Worm (Caenorhabditis elegans) whole organism, young adult: ENCODE data around the gene lact-1.

Experiments
- F49E8.2 ChIP-seq: sonication (generic microtip); optimal IDR thresholded peaks from 3 replicates; lab custom pipeline; 2017; ENCODE audit warnings: missing genetic modification characterization, mild to moderate bottlenecking, missing compliant biosample characterization, antibody characterized with exemption, moderate library complexity; ENCODE audit not compliant: insufficient read depth
- Y56A3A.18 ChIP-seq: fragments of 200-800 bp; sonication (Bioruptor generic); IDR thresholded peaks from 2 replicates; pipeline ENCODE4 v1.3.6; 2022; ENCODE audit warnings: missing genetic modification reagents, missing genetic modification characterization, missing compliant biosample characterization
- ama-1 ChIP-seq, 3 experiments: fragments of 150-350 bp in 1 of 3; sonication (generic microtip) in 2 of 3; optimal IDR thresholded peaks; 2 replicates each; lab custom pipeline; 2014 to 2018; ENCODE audit warnings: missing biosample characterization in 2 of 3, missing genetic modification characterization in 2 of 3, missing genetic modification reagents in 2 of 3
- atf-7 ChIP-seq: sonication (generic microtip); optimal IDR thresholded peaks from 2 replicates; lab custom pipeline; 2017; ENCODE audit warnings: mild to moderate bottlenecking, missing genetic modification characterization, missing compliant biosample characterization
- lin-35 ChIP-seq, 3 experiments: fragments of 150-350 bp in 2 of 3; sonication (generic microtip) in 1 of 3; optimal IDR thresholded peaks; 2 replicates each; lab custom pipeline; 2014 to 2018; ENCODE audit warnings: missing biosample characterization in 3 of 3, missing genetic modification characterization in 3 of 3, missing genetic modification reagents in 3 of 3
- nhr-179 ChIP-seq: sonication (generic microtip); optimal IDR thresholded peaks from 2 replicates; lab custom pipeline; 2016; ENCODE audit warnings: mild to moderate bottlenecking, missing genetic modification characterization, missing compliant biosample characterization
- nhr-80 ChIP-seq: sonication (generic microtip); optimal IDR thresholded peaks from 2 replicates; lab custom pipeline; 2016; ENCODE audit warnings: missing genetic modification characterization, missing compliant biosample characterization
- nhr-90 ChIP-seq: sonication (generic microtip); optimal IDR thresholded peaks from 2 replicates; lab custom pipeline; 2016; ENCODE audit warnings: missing genotype, mild to moderate bottlenecking, missing genetic modification characterization, missing compliant biosample characterization
- snpc-4 ChIP-seq, 5 experiments: fragments of 150-350 bp in 1 of 5; sonication (generic microtip) in 4 of 5; optimal IDR thresholded peaks; 2 replicates each; lab custom pipeline; 2014 to 2018; ENCODE audit warnings: missing genetic modification characterization in 5 of 5, missing biosample characterization in 3 of 5, antibody characterized with exemption in 2 of 5, mild to moderate bottlenecking in 2 of 5, missing compliant biosample characterization in 2 of 5, missing genotype in 2 of 5, moderate library complexity in 2 of 5, missing genetic modification reagents in 1 of 5

DNA sequence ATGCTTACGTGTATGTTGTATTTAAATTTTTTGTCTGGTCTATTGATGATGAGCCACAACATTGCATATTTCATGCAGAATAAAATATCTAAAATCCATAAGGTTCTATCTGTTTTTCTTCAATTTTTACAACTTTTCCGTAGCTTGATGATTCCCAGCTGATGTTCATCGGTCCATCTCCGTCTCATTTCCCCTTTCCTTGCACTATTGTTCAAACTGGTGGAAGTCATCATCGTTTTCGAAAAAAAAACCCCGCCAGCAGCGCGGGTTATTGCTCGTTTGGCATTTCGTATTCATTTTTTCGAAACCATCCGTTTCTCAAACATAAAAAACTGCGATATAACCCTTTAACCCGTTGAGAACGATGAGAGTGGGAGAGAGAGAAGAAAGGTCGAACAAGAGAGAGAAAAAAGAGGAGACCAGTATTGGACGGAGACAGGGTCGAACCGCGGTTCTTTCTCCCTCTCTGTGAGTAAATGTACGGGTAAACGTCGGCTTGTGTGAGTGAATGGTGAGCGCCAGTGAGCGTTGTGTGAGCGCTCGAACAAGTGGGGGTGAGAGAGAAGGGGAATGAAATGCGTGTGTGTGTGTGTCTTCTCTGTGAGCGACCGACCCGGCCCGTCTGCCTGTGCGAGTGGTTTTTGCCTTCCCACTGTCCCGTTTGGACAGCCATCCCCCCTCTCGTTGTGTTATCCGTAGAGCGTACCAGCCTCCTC lies 4.6 kb upstream of the lact-1 start:
- TF ChIP-seq nhr-179 (tag; lab: Kevin White, UChicago) (no peak), atf-7 (tag; lab: Kevin White, UChicago) (peak; percentile 46), lin-35 (GFP tag; optimal IDR thresholded peaks at IDR 0.05; lab: Kevin White, UChicago) (peak in 1 of 3 experiments; percentile 54), F49E8.2 (no peak), snpc-4 (GFP tag; optimal IDR thresholded peaks at IDR 0.05; lab: Kevin White, UChicago) (no peak), snpc-4 (tag; optimal IDR thresholded peaks at IDR 0.05; lab: Kevin White, UChicago) (peak in 3 of 4 experiments; percentile 49 to 79 (median 73)), nhr-90 (peak; percentile 58), Y56A3A.18 (0 out of 2 replicates have a peak, but pooled peaks have one; percentile 50), ama-1 (optimal IDR thresholded peaks at IDR 0.05; lab: Kevin White, UChicago) (no peak), ama-1 (GFP tag; optimal IDR thresholded peaks at IDR 0.05; lab: Kevin White, UChicago) (no peak), nhr-80 (tag; lab: Kevin White, UChicago) (peak; percentile 95)
